Worm (Caenorhabditis elegans) whole organism, early embryonic: ENCODE data around the gene nlp-36.
"Not testable (repeated sequence)": the region's sequence is repeated elsewhere in the genome, so short reads cannot be mapped to it uniquely, and the experiment has no call there.

Source experiments
- ama-1 ChIP-seq: fragments of 150-350 bp; optimal IDR thresholded peaks from 2 replicates; lab custom pipeline; 2014
- ceh-36 ChIP-seq: sonication (generic microtip); optimal IDR thresholded peaks from 2 replicates; lab custom pipeline; 2016; ENCODE audit warnings: missing genetic modification characterization, inconsistent platforms, missing compliant biosample characterization
- flt-1 ChIP-seq: fragments of 200-800 bp; sonication (Bioruptor generic); IDR thresholded peaks from 2 replicates; pipeline ENCODE4 v1.3.6; 2022; ENCODE audit warnings: missing genetic modification characterization, missing compliant biosample characterization
- scrt-1 ChIP-seq: fragments of 200-800 bp; sonication (Bioruptor generic); IDR thresholded peaks from 2 replicates; pipeline ENCODE4 v1.3.6; 2022; ENCODE audit warnings: missing genetic modification characterization, missing compliant biosample characterization
- sea-1 ChIP-seq: fragments of 200-800 bp; sonication (Bioruptor generic); conservative IDR thresholded peaks from 2 replicates; pipeline ENCODE4 v1.3.6; 2022; ENCODE audit warnings: missing genetic modification characterization, missing compliant biosample characterization

DNA sequence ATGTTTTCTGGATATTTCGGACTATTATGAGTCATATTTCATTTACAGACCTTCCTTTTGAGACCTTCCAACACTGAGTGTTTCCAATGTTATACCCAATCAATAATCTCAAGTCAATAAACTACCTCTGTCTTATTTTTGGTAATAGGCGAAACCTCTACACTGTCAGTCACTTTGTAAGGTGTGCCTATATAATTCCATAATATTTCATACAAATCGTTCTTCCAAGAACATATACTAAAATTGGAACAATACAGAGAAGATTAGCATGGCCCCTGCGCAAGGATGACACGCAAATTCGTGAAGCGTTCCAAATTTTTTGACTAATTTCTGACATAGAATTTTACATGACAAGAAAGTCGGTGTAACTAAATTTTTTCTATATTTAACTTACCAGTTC lies 39.2 kb upstream of the nlp-36 start:
- not testable (repeated sequence) for TF ChIP-seq flt-1 (GFP tag; lab: Robert Waterston, UW); ceh-36 (tag; lab: Kevin White, UChicago); scrt-1; ama-1 (lab: Kevin White, UChicago); sea-1 (GFP tag; lab: Robert Waterston, UW)
